Worm (Caenorhabditis elegans) whole organism, L4 larva: ENCODE measurements around the gene F13H10.3.

Experiments used
- R02D3.7 ChIP-seq: fragments of 150-350 bp; sonication (generic microtip); optimal IDR thresholded peaks from 3 replicates; lab custom pipeline; 2014; ENCODE audit warnings: missing biosample characterization, missing genetic modification characterization
- Y5F2A.4 ChIP-seq: fragments of 200-800 bp; sonication (Bioruptor generic); optimal IDR thresholded peaks from 2 replicates; lab custom pipeline; 2018; ENCODE audit warnings: mild to moderate bottlenecking, missing genetic modification characterization, missing compliant biosample characterization
- ZK337.2 ChIP-seq: fragments of 200-800 bp; sonication (Bioruptor generic); IDR thresholded peaks from 2 replicates; pipeline ENCODE4 v1.3.6; 2022; ENCODE audit warnings: missing genetic modification reagents, missing genetic modification characterization, missing compliant biosample characterization
- egl-27 ChIP-seq: sonication (generic microtip); optimal IDR thresholded peaks from 3 replicates; lab custom pipeline; 2017; ENCODE audit warnings: missing biosample characterization, missing genetic modification reagents, missing genetic modification characterization
- lin-13 ChIP-seq: fragments of 150-350 bp; optimal IDR thresholded peaks from 2 replicates; lab custom pipeline; 2014; ENCODE audit warnings: missing biosample characterization, missing genetic modification reagents, missing genetic modification characterization
- nhr-28 ChIP-seq: fragments of 150-350 bp; optimal IDR thresholded peaks from 2 replicates; lab custom pipeline; 2014; ENCODE audit warnings: missing biosample characterization, missing genetic modification characterization

ce11 chrIV:11032288-11032687, 16.5 kb upstream of the F13H10.3 start, which contains the start of gene hrg-6:
- TF ChIP-seq Y5F2A.4 (GFP tag; lab: Kevin White, UChicago) (no peak), ZK337.2 (GFP tag; lab: Robert Waterston, UW) (no peak), lin-13 (no peak), R02D3.7 (tag; lab: Kevin White, UChicago) (no peak), nhr-28 (tag; lab: Kevin White, UChicago) (no peak), egl-27 (tag; lab: Kevin White, UChicago) (no peak)
